Worm (Caenorhabditis elegans) whole organism, late embryonic: Measurements from ENCODE around the gene ZK1320.3.

ENCODE experiments used
- tbx-7 ChIP-seq: sonication (generic microtip); optimal IDR thresholded peaks from 2 replicates; lab custom pipeline; 2016; ENCODE audit warnings: missing genotype, missing genetic modification characterization, missing compliant biosample characterization
- zip-5 ChIP-seq: sonication (generic microtip); optimal IDR thresholded peaks from 2 replicates; lab custom pipeline; 2016; ENCODE audit warnings: missing genetic modification characterization, missing compliant biosample characterization

DNA sequence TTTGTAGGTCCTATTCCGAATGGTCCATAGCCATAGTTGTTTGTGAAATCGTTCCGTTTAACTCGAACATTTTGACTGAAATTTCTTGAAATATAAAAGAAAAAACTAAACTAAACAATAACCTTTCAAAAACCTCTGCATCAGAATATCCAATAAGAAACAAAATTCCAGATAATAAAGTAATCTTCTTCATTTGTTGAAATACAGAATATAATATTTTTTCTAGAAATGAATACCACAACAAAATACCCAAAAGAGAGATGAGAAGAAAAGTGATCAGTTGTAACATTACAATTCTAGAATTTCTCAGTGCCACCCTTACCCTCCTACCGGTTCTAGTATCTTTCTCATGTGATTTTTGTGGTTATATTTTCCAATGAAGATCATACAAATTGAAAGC, 6.5 kb downstream of the ZK1320.3 start, which contains the start of gene ZK1307.2:
- TF ChIP-seq zip-5 (no peak), tbx-7 (tag; lab: Kevin White, UChicago) (no peak)
